Worm (Caenorhabditis elegans): ENCODE results near the gene C17G10.10.
"Not testable (repeated sequence)": the region's sequence is repeated elsewhere in the genome, so short reads cannot be mapped to it uniquely, and the experiment has no call there.

- not testable (repeated sequence) for TF ChIP-seq zfp-3 (GFP tag; conservative IDR thresholded peaks at IDR 0.05); unc-39 (tag; optimal IDR thresholded peaks at IDR 0.05); pha-4 (GFP tag; IDR thresholded peaks at IDR 0.05); pha-4 (tag; optimal IDR thresholded peaks at IDR 0.05); aly-2 (tag; optimal IDR thresholded peaks at IDR 0.05); ZK546.5 (tag; optimal IDR thresholded peaks at IDR 0.05); nhr-6 (tag; optimal IDR thresholded peaks at IDR 0.05); lin-39 (tag; optimal IDR thresholded peaks at IDR 0.05); egl-43 (GFP tag; IDR thresholded peaks at IDR 0.05); ceh-44 (GFP tag; IDR thresholded peaks at IDR 0.05); mdl-1 (tag; optimal IDR thresholded peaks at IDR 0.05); dve-1 (tag; optimal IDR thresholded peaks at IDR 0.05; ENCODE audit: insufficient read depth)
These were observed 23.3 kb upstream of the C17G10.10 start, which contains the start of the genes eif-3.L and npl-4.2 for ce11 chrII:5622383-5622939.

Data from whole organism, L4 larva.